Fruit fly (Drosophila melanogaster) whole organism: ENCODE results near the gene AP-1mu.

Experiments
- CG8478 ChIP-seq: fragments of >200 bp; optimal IDR thresholded peaks from 2 replicates; lab custom pipeline; 2018; ENCODE audit warnings: inconsistent platforms
- Dll ChIP-seq: fragments of >200 bp; optimal IDR thresholded peaks from 2 replicates; lab custom pipeline; 2017
- EcR ChIP-seq, 2 experiments: fragments of >200 bp; optimal IDR thresholded peaks; 2 replicates each; lab custom pipeline; 2017; ENCODE audit warnings: missing biosample characterization in 2 of 2, missing genetic modification characterization in 2 of 2, missing genetic modification reagents in 2 of 2
- pan ChIP-seq: fragments of >200 bp; optimal IDR thresholded peaks from 2 replicates; lab custom pipeline; 2017

DNA sequence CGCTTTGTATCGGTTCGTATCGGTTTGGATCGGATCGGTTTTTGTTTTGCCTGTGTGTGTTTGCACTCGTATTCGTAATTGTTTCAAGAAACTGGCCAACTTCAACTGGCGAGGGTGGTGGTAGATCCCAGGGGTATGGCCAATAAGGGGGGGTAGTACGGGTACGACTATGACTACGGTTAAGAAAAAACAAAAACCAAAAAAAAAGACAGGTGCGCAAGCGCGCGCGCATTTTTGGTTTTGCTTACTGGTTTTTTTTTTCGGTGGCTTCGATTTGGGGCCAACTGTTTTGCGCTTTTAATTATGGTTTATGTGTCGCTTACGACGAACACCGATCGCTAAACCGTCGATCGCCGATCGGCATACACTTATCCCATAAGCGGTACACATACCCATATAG is 35.5 kb upstream of the AP-1mu start:
- no peak for TF ChIP-seq pan (lab: Kevin White, UChicago)
- no peak for TF ChIP-seq Dll (lab: Kevin White, UChicago)
- TF ChIP-seq CG8478 (lab: Kevin White, UChicago), result no peak
- TF ChIP-seq EcR (GFP tag; optimal IDR thresholded peaks at IDR 0.05; lab: Kevin White, UChicago), result no peak
